Worm (Caenorhabditis elegans) whole organism, L3 larva: ENCODE data around the gene C45B11.6.

ENCODE experiments used
- ZK546.5 ChIP-seq: sonication (generic microtip); optimal IDR thresholded peaks from 2 replicates; lab custom pipeline; 2017; ENCODE audit warnings: missing biosample characterization, missing genetic modification characterization
- aly-2 ChIP-seq: fragments of 150-350 bp; optimal IDR thresholded peaks from 2 replicates; lab custom pipeline; 2014; ENCODE audit warnings: missing biosample characterization, missing genetic modification characterization
- ama-1 ChIP-seq: fragments of 150-350 bp; optimal IDR thresholded peaks from 2 replicates; lab custom pipeline; 2018
- ceh-16 ChIP-seq: sonication (generic microtip); optimal IDR thresholded peaks from 2 replicates; lab custom pipeline; 2017; ENCODE audit warnings: missing biosample characterization, missing genetic modification characterization
- ceh-28 ChIP-seq: fragments of 150-350 bp; optimal IDR thresholded peaks from 2 replicates; lab custom pipeline; 2014; ENCODE audit warnings: missing biosample characterization, missing genetic modification reagents, missing genetic modification characterization
- ceh-9 ChIP-seq: sonication (generic microtip); optimal IDR thresholded peaks from 2 replicates; lab custom pipeline; 2018; ENCODE audit warnings: missing biosample characterization, missing genetic modification characterization
- daf-12 ChIP-seq: fragments of 150-350 bp; optimal IDR thresholded peaks from 2 replicates; lab custom pipeline; 2014; ENCODE audit warnings: missing biosample characterization, missing genetic modification reagents, missing genetic modification characterization
- egl-27 ChIP-seq: sonication (generic microtip); optimal IDR thresholded peaks from 4 replicates; lab custom pipeline; 2017; ENCODE audit warnings: missing biosample characterization, missing genetic modification reagents, missing genetic modification characterization
- elt-1 ChIP-seq: fragments of 150-350 bp; optimal IDR thresholded peaks from 2 replicates; lab custom pipeline; 2014; ENCODE audit warnings: missing biosample characterization, missing genetic modification characterization
- elt-2 ChIP-seq: sonication (generic microtip); optimal IDR thresholded peaks from 2 replicates; lab custom pipeline; 2016; ENCODE audit warnings: missing genetic modification reagents, mild to moderate bottlenecking, missing genetic modification characterization, missing compliant biosample characterization
- elt-3 ChIP-seq, 3 experiments: fragments of 150-350 bp in 1 of 3; sonication (generic microtip) in 2 of 3; optimal IDR thresholded peaks; 2 replicates in 2 of 3; 4 replicates in 1 of 3; lab custom pipeline; 2014 to 2017; ENCODE audit warnings: missing biosample characterization in 3 of 3, missing genetic modification characterization in 3 of 3
- eor-1 ChIP-seq, 2 experiments: fragments of 150-350 bp; optimal IDR thresholded peaks; 2 replicates each; lab custom pipeline; 2014 to 2018; ENCODE audit warnings: missing biosample characterization in 2 of 2, missing genetic modification characterization in 2 of 2
- fos-1 ChIP-seq: fragments of 150-350 bp; optimal IDR thresholded peaks from 2 replicates; lab custom pipeline; 2014; ENCODE audit warnings: missing biosample characterization, missing genetic modification characterization
- hmg-11 ChIP-seq: sonication (generic microtip); optimal IDR thresholded peaks from 2 replicates; lab custom pipeline; 2016; ENCODE audit warnings: missing genetic modification characterization, missing compliant biosample characterization
- jun-1 ChIP-seq: fragments of 150-350 bp; optimal IDR thresholded peaks from 2 replicates; lab custom pipeline; 2014; ENCODE audit warnings: missing biosample characterization, missing genetic modification reagents, missing genetic modification characterization
- lin-15B ChIP-seq: fragments of 150-350 bp; optimal IDR thresholded peaks from 2 replicates; lab custom pipeline; 2014; ENCODE audit warnings: missing biosample characterization, missing genetic modification characterization
- lin-39 ChIP-seq: fragments of 150-350 bp; optimal IDR thresholded peaks from 2 replicates; lab custom pipeline; 2018; ENCODE audit warnings: missing biosample characterization, missing genetic modification reagents, missing genetic modification characterization
- lsy-12 ChIP-seq: sonication (generic microtip); optimal IDR thresholded peaks from 2 replicates; lab custom pipeline; 2016; ENCODE audit warnings: mild to moderate bottlenecking, missing genetic modification characterization, missing compliant biosample characterization
- mdl-1 ChIP-seq: fragments of 150-350 bp; optimal IDR thresholded peaks from 2 replicates; lab custom pipeline; 2014; ENCODE audit warnings: missing biosample characterization, missing genetic modification characterization
- mml-1 ChIP-seq: fragments of 150-350 bp; sonication (generic microtip); optimal IDR thresholded peaks from 3 replicates; lab custom pipeline; 2014; ENCODE audit warnings: missing biosample characterization, missing genetic modification characterization
- nfya-1 ChIP-seq: sonication (generic microtip); optimal IDR thresholded peaks from 2 replicates; lab custom pipeline; 2017; ENCODE audit warnings: missing genetic modification characterization, mild to moderate bottlenecking, missing compliant biosample characterization, antibody characterized with exemption, moderate library complexity; ENCODE audit not compliant: insufficient read depth
- nhr-11 ChIP-seq: fragments of 150-350 bp; optimal IDR thresholded peaks from 2 replicates; lab custom pipeline; 2014; ENCODE audit warnings: missing biosample characterization, missing genetic modification characterization
- nhr-23 ChIP-seq: fragments of 150-350 bp; optimal IDR thresholded peaks from 2 replicates; lab custom pipeline; 2014; ENCODE audit warnings: missing biosample characterization, missing genetic modification reagents, missing genetic modification characterization
- nhr-25 ChIP-seq: sonication (generic microtip); optimal IDR thresholded peaks from 2 replicates; lab custom pipeline; 2017; ENCODE audit warnings: missing biosample characterization, missing genetic modification characterization
- nhr-43 ChIP-seq: sonication (generic microtip); optimal IDR thresholded peaks from 2 replicates; lab custom pipeline; 2016; ENCODE audit warnings: mild to moderate bottlenecking, missing genetic modification characterization, missing compliant biosample characterization; ENCODE audit not compliant: poor library complexity, severe bottlenecking
- nhr-67 ChIP-seq: fragments of 150-350 bp; optimal IDR thresholded peaks from 2 replicates; lab custom pipeline; 2014; ENCODE audit warnings: missing biosample characterization, missing genetic modification characterization
- nhr-76 ChIP-seq: fragments of 150-350 bp; sonication (generic microtip); optimal IDR thresholded peaks from 5 replicates; lab custom pipeline; 2014; ENCODE audit warnings: missing biosample characterization, missing genetic modification characterization
- pha-4 ChIP-seq: fragments of 150-350 bp; optimal IDR thresholded peaks from 2 replicates; lab custom pipeline; 2014; ENCODE audit warnings: missing biosample characterization, missing genetic modification reagents, missing genetic modification characterization
- pqm-1 ChIP-seq: fragments of 150-350 bp; optimal IDR thresholded peaks from 2 replicates; lab custom pipeline; 2017; ENCODE audit warnings: missing biosample characterization, missing genetic modification characterization, inconsistent platforms
- snpc-4 ChIP-seq: fragments of 150-350 bp; optimal IDR thresholded peaks from 2 replicates; lab custom pipeline; 2014; ENCODE audit warnings: missing biosample characterization, missing genetic modification characterization
- tbx-2 ChIP-seq: sonication (generic microtip); optimal IDR thresholded peaks from 2 replicates; lab custom pipeline; 2016; ENCODE audit warnings: mild to moderate bottlenecking, missing genetic modification characterization, missing compliant biosample characterization
- unc-62 ChIP-seq: fragments of 150-350 bp; sonication (generic microtip); optimal IDR thresholded peaks from 4 replicates; lab custom pipeline; 2014; ENCODE audit warnings: missing biosample characterization, missing genetic modification reagents, missing genetic modification characterization
- zag-1 ChIP-seq: fragments of 150-350 bp; optimal IDR thresholded peaks from 2 replicates; lab custom pipeline; 2014; ENCODE audit warnings: missing biosample characterization, missing genetic modification characterization
- ztf-11 ChIP-seq: fragments of 150-350 bp; optimal IDR thresholded peaks from 2 replicates; lab custom pipeline; 2014; ENCODE audit warnings: missing biosample characterization, missing genetic modification characterization
- ztf-4 ChIP-seq: fragments of 150-350 bp; optimal IDR thresholded peaks from 2 replicates; lab custom pipeline; 2014; ENCODE audit warnings: missing biosample characterization, missing genetic modification characterization

The C45B11.6 gene

ce11 chrV:11070388-11070787 lies 26.5 kb downstream of the C45B11.6 start:
- TF ChIP-seq elt-2 (tag; lab: Kevin White, UChicago) (peak; percentile 54), snpc-4 (tag; lab: Kevin White, UChicago) (no peak), fos-1 (tag; lab: Kevin White, UChicago) (no peak), nhr-43 (tag; lab: Kevin White, UChicago) (peak; percentile 34), daf-12 (tag; lab: Kevin White, UChicago) (no peak), pqm-1 (peak; percentile 47), pha-4 (peak; percentile 62), lsy-12 (no peak), mml-1 (tag; lab: Kevin White, UChicago) (no peak), nhr-25 (tag; lab: Kevin White, UChicago) (peak; percentile 36), eor-1 (tag; optimal IDR thresholded peaks at IDR 0.05; lab: Kevin White, UChicago) (no peak), zag-1 (tag; lab: Kevin White, UChicago) (no peak), hmg-11 (tag; lab: Kevin White, UChicago) (no peak), jun-1 (tag; lab: Kevin White, UChicago) (peak; percentile 2), ceh-28 (tag; lab: Kevin White, UChicago) (peak; percentile 66), nhr-11 (tag; lab: Kevin White, UChicago) (no peak)
- TF ChIP-seq, all 47 proteins: peak for 7

ce11 chrV:11071453-11071852 lies 27.6 kb downstream of the C45B11.6 start:
- TF ChIP-seq ZK546.5 (no peak), ztf-4 (tag; lab: Kevin White, UChicago) (no peak), jun-1 (tag; lab: Kevin White, UChicago) (no peak), ama-1 (peak; percentile 20), lin-39 (tag; lab: Kevin White, UChicago) (no peak), nhr-43 (tag; lab: Kevin White, UChicago) (no peak), lin-15B (no peak)

ce11 chrV:11073354-11073753 lies 29.5 kb downstream of the C45B11.6 start:
- TF ChIP-seq ceh-28 (tag; lab: Kevin White, UChicago) (no peak), ztf-11 (no peak), egl-27 (tag; lab: Kevin White, UChicago) (no peak), pqm-1 (no peak), lsy-12 (no peak), eor-1 (tag; optimal IDR thresholded peaks at IDR 0.05; lab: Kevin White, UChicago) (no peak), elt-1 (tag; lab: Kevin White, UChicago) (no peak), elt-3 (tag; optimal IDR thresholded peaks at IDR 0.05; lab: Kevin White, UChicago) (no peak), ceh-16 (tag; lab: Kevin White, UChicago) (no peak)
- TF ChIP-seq, all 47 proteins: peak for 0

ce11 chrV:11074448-11074847 lies 30.6 kb downstream of the C45B11.6 start, which contains the start of gene act-3:
Gene act-3, minus strand, starts transcription at chrV:11074498.
- no peak for TF ChIP-seq ceh-9 (tag; lab: Kevin White, UChicago)
- no peak for TF ChIP-seq lsy-12
- TF ChIP-seq pha-4 = peak; percentile 1
- TF ChIP-seq ztf-4 (tag; lab: Kevin White, UChicago) = no peak
- TF ChIP-seq lin-39 (tag; lab: Kevin White, UChicago) = peak; percentile 27
- TF ChIP-seq aly-2 = no peak
- TF ChIP-seq eor-1 (tag; optimal IDR thresholded peaks at IDR 0.05; lab: Kevin White, UChicago) = no peak
- no peak for TF ChIP-seq hmg-11 (tag; lab: Kevin White, UChicago)
- peak; percentile 40 for TF ChIP-seq nfya-1 (tag; lab: Kevin White, UChicago)
- no peak for TF ChIP-seq unc-62 (GFP tag; lab: Kevin White, UChicago)
- no peak for TF ChIP-seq ama-1
- TF ChIP-seq, all 47 proteins: peak for 3

ce11 chrV:11075209-11076027 lies 31.6 kb downstream of the C45B11.6 start:
- TF ChIP-seq nhr-76 (no peak), nfya-1 (tag; lab: Kevin White, UChicago) (peak; percentile 78), hmg-11 (tag; lab: Kevin White, UChicago) (peak; percentile 85), lin-15B (peak; percentile 61), tbx-2 (no peak), nhr-25 (tag; lab: Kevin White, UChicago) (peak; percentile 68), nhr-23 (tag; lab: Kevin White, UChicago) (peak; percentile 26), fos-1 (tag; lab: Kevin White, UChicago) (no peak), mdl-1 (tag; lab: Kevin White, UChicago) (peak; percentile 23), ceh-16 (tag; lab: Kevin White, UChicago) (no peak), nhr-67 (tag; lab: Kevin White, UChicago) (no peak), ama-1 (peak; percentile 64), elt-2 (tag; lab: Kevin White, UChicago) (no peak), snpc-4 (tag; lab: Kevin White, UChicago) (peak; percentile 28)
